Fruit fly (Drosophila melanogaster) whole organism, pupa: ENCODE results near the gene Sec3.

Source experiments
- CG12605 ChIP-seq: fragments of 200-800 bp; sonication (Bioruptor generic); IDR thresholded peaks from 2 replicates; pipeline ENCODE4 v1.3.6; 2022; ENCODE audit warnings: missing biosample characterization, missing genetic modification characterization
- CG14655 ChIP-seq: fragments of 200-800 bp; sonication (Bioruptor generic); optimal IDR thresholded peaks from 3 replicates; lab custom pipeline; 2017; ENCODE audit warnings: mild to moderate bottlenecking, missing biosample characterization, missing genetic modification reagents, missing genetic modification characterization
- CG32121 ChIP-seq: fragments of 200-800 bp; sonication (Bioruptor generic); IDR thresholded peaks from 2 replicates; pipeline ENCODE4 v1.3.6; 2022; ENCODE audit warnings: missing biosample characterization, missing genetic modification characterization
- CG34367 ChIP-seq: fragments of 200-800 bp; sonication (Bioruptor generic); optimal IDR thresholded peaks from 2 replicates; lab custom pipeline; 2018; ENCODE audit warnings: missing biosample characterization, mild to moderate bottlenecking, missing genetic modification characterization
- CG4496 ChIP-seq: fragments of 200-800 bp; sonication (Bioruptor generic); IDR thresholded peaks from 3 replicates; pipeline ENCODE4 v1.3.6; 2022; ENCODE audit warnings: missing biosample characterization, missing genetic modification characterization
- CG8301 ChIP-seq: fragments of 200-800 bp; sonication (Bioruptor generic); optimal IDR thresholded peaks from 2 replicates; lab custom pipeline; 2018; ENCODE audit warnings: missing biosample characterization, mild to moderate bottlenecking, missing genetic modification characterization
- CG9948 ChIP-seq: fragments of 200-800 bp; sonication (Bioruptor generic); optimal IDR thresholded peaks from 2 replicates; lab custom pipeline; 2018; ENCODE audit warnings: missing biosample characterization, mild to moderate bottlenecking, missing genetic modification characterization, moderate library complexity
- D1 ChIP-seq: fragments of 200-800 bp; sonication (Bioruptor generic); optimal IDR thresholded peaks from 2 replicates; lab custom pipeline; 2018; ENCODE audit warnings: missing biosample characterization, mild to moderate bottlenecking, missing genetic modification characterization, moderate library complexity
- EcR ChIP-seq: fragments of 200-800 bp; sonication (Bioruptor generic); optimal IDR thresholded peaks from 3 replicates; lab custom pipeline; 2019; ENCODE audit warnings: missing biosample characterization, missing genetic modification characterization, mild to moderate bottlenecking, moderate library complexity, missing genetic modification reagents
- Ets98B ChIP-seq: fragments of 200-800 bp; sonication (Bioruptor generic); IDR thresholded peaks from 2 replicates; pipeline ENCODE4 v1.3.6; 2022; ENCODE audit warnings: missing biosample characterization, missing genetic modification characterization
- Pif1B ChIP-seq: fragments of 200-800 bp; sonication (Bioruptor generic); optimal IDR thresholded peaks from 3 replicates; lab custom pipeline; 2016; ENCODE audit warnings: missing biosample characterization, missing genetic modification characterization
- Snoo ChIP-seq: fragments of 200-800 bp; sonication (Bioruptor generic); optimal IDR thresholded peaks from 3 replicates; lab custom pipeline; 2017; ENCODE audit warnings: missing biosample characterization, mild to moderate bottlenecking, missing genetic modification characterization, inconsistent platforms
- rn ChIP-seq: fragments of 200-800 bp; sonication (Bioruptor generic); IDR thresholded peaks from 2 replicates; pipeline ENCODE4 v1.3.6; 2022; ENCODE audit warnings: missing biosample characterization, missing genetic modification characterization

DNA sequence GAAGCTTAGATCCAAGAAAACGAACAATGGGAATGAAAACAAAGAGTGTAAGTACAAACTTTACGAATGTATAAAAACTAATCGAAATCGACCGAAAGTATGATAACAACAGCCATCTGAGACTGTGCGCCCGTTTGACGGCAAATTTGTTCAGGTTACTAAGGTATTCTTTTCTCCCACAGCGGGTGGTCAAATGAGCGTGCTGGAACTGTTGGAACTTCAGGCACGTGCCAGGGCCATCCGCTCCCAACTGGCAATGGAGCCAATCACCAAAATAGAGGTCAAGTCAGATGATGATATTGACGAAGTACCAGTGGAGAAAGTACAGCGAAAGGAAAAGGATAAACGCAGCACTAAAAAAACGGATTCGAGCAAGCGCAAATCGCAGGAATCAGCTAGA, 11.3 kb upstream of the Sec3 start, which contains the start of gene CG12229:
- no peak for TF ChIP-seq CG8301 (tag; lab: Kevin White, UChicago)
- no peak for TF ChIP-seq CG12605 (GFP tag; lab: Robert Waterston, UW)
- TF ChIP-seq Pif1B (GFP tag; lab: Kevin White, UChicago): no peak
- TF ChIP-seq CG34367 (tag; lab: Kevin White, UChicago): no peak
- no peak for TF ChIP-seq rn (GFP tag; lab: Robert Waterston, UW)
- no peak for TF ChIP-seq EcR (GFP tag; lab: Kevin White, UChicago)
- no peak for TF ChIP-seq CG32121 (GFP tag; lab: Robert Waterston, UW)
- TF ChIP-seq Ets98B: no peak
- no peak for TF ChIP-seq CG14655
- TF ChIP-seq Snoo (tag; lab: Kevin White, UChicago): no peak
- no peak for TF ChIP-seq CG4496 (GFP tag; lab: Robert Waterston, UW)
- TF ChIP-seq D1 (tag; lab: Kevin White, UChicago): no peak
- no peak for TF ChIP-seq CG9948 (tag; lab: Kevin White, UChicago)
